Fruit fly (Drosophila melanogaster) whole organism, embryonic: Measurements from ENCODE around the gene CG32278.

Experiments
- Atf-2 ChIP-seq: fragments of 200-800 bp; sonication (Bioruptor generic); optimal IDR thresholded peaks from 2 replicates; lab custom pipeline; 2016; ENCODE audit warnings: missing biosample characterization, missing genetic modification characterization
- Atf6 ChIP-seq: fragments of 200-800 bp; sonication (Bioruptor generic); IDR thresholded peaks from 2 replicates; pipeline ENCODE4 v1.3.6; 2022; ENCODE audit warnings: missing biosample characterization, missing genetic modification characterization
- Bgb ChIP-seq: fragments of 200-800 bp; sonication (Bioruptor generic); IDR thresholded peaks from 2 replicates; pipeline ENCODE4 v1.3.6; 2022; ENCODE audit warnings: missing biosample characterization, missing genetic modification characterization; ENCODE audit not compliant: partially characterized antibody
- CG13287 ChIP-seq: fragments of 200-800 bp; sonication (Bioruptor generic); IDR thresholded peaks from 2 replicates; pipeline ENCODE4 v1.3.6; 2022; ENCODE audit warnings: missing biosample characterization, missing genetic modification characterization; ENCODE audit not compliant: partially characterized antibody
- CG13624 ChIP-seq: fragments of 200-800 bp; sonication (Bioruptor generic); optimal IDR thresholded peaks from 2 replicates; lab custom pipeline; 2016; ENCODE audit warnings: missing biosample characterization, missing genetic modification characterization
- CG14050 ChIP-seq: fragments of 200-800 bp; sonication (Bioruptor generic); IDR thresholded peaks from 3 replicates; pipeline ENCODE4 v1.3.6; 2022; ENCODE audit warnings: missing biosample characterization, missing genetic modification characterization
- CG17912 ChIP-seq: fragments of 200-800 bp; sonication (Bioruptor generic); optimal IDR thresholded peaks from 2 replicates; lab custom pipeline; 2018; ENCODE audit warnings: missing biosample characterization, mild to moderate bottlenecking, missing genetic modification characterization
- CG34376 ChIP-seq: fragments of 200-800 bp; sonication (Bioruptor generic); optimal IDR thresholded peaks from 2 replicates; lab custom pipeline; 2018; ENCODE audit warnings: missing biosample characterization, mild to moderate bottlenecking, missing genetic modification characterization
- CG3995 ChIP-seq: fragments of 200-800 bp; sonication (Bioruptor generic); optimal IDR thresholded peaks from 3 replicates; lab custom pipeline; 2016; ENCODE audit warnings: missing biosample characterization, missing genetic modification characterization
- CG4360 ChIP-seq: fragments of 200-800 bp; sonication (Bioruptor generic); IDR thresholded peaks from 2 replicates; pipeline ENCODE4 v1.3.6; 2022; ENCODE audit warnings: missing biosample characterization, missing genetic modification characterization
- CG5180 ChIP-seq: fragments of 200-800 bp; sonication (Bioruptor generic); optimal IDR thresholded peaks from 3 replicates; lab custom pipeline; 2017; ENCODE audit warnings: missing biosample characterization, missing genetic modification characterization, mild to moderate bottlenecking, moderate library complexity, missing genetic modification reagents
- CG6765 ChIP-seq: fragments of 200-800 bp; sonication (Bioruptor generic); optimal IDR thresholded peaks from 3 replicates; lab custom pipeline; 2017; ENCODE audit warnings: missing biosample characterization, mild to moderate bottlenecking, missing genetic modification characterization
- CG9932 ChIP-seq: fragments of 200-800 bp; sonication (Bioruptor generic); IDR thresholded peaks from 2 replicates; pipeline ENCODE4 v1.3.6; 2022; ENCODE audit warnings: missing biosample characterization, missing genetic modification characterization
- Dbx ChIP-seq: fragments of 200-800 bp; sonication (Bioruptor generic); IDR thresholded peaks from 3 replicates; pipeline ENCODE4 v1.3.6; 2022; ENCODE audit warnings: missing biosample characterization, missing genetic modification characterization
- Doc2 ChIP-seq: fragments of 200-800 bp; sonication (Bioruptor generic); IDR thresholded peaks from 2 replicates; pipeline ENCODE4 v1.3.6; 2022; ENCODE audit warnings: missing biosample characterization, missing genetic modification characterization
- Fer1 ChIP-seq: fragments of 200-800 bp; sonication (Bioruptor generic); optimal IDR thresholded peaks from 2 replicates; lab custom pipeline; 2017; ENCODE audit warnings: missing biosample characterization, mild to moderate bottlenecking, missing genetic modification characterization
- HLH3B ChIP-seq: fragments of 200-800 bp; sonication (Bioruptor generic); IDR thresholded peaks from 2 replicates; pipeline ENCODE4 v1.3.6; 2022; ENCODE audit warnings: missing biosample characterization, missing genetic modification characterization
- Med ChIP-seq: fragments of 200-800 bp; sonication (Bioruptor generic); peaks from one replicate; lab custom pipeline; 2016; ENCODE audit warnings: missing biosample characterization, missing genetic modification characterization, mild to moderate bottlenecking, inconsistent platforms, moderate library complexity
- NFAT ChIP-seq: fragments of 200-800 bp; sonication (Bioruptor generic); IDR thresholded peaks from 2 replicates; pipeline ENCODE4 v1.3.6; 2022; ENCODE audit warnings: missing biosample characterization, missing genetic modification characterization
- Rfx ChIP-seq: fragments of 200-800 bp; sonication (Bioruptor generic); IDR thresholded peaks from 2 replicates; pipeline ENCODE4 v1.3.6; 2022; ENCODE audit warnings: missing biosample characterization, missing genetic modification characterization
- abd-A ChIP-seq: fragments of 200-800 bp; sonication (Bioruptor generic); optimal IDR thresholded peaks from 3 replicates; lab custom pipeline; 2019; ENCODE audit warnings: missing biosample characterization, mild to moderate bottlenecking, missing genetic modification characterization, moderate library complexity
- ase ChIP-seq: fragments of 200-800 bp; sonication (Bioruptor generic); IDR thresholded peaks from 3 replicates; pipeline ENCODE4 v1.3.6; 2022; ENCODE audit warnings: missing biosample characterization, missing genetic modification characterization
- ash1 ChIP-seq: fragments of 200-800 bp; sonication (Bioruptor generic); optimal IDR thresholded peaks from 2 replicates; lab custom pipeline; 2018; ENCODE audit warnings: missing biosample characterization, mild to moderate bottlenecking, missing genetic modification characterization
- az2 ChIP-seq: fragments of 200-800 bp; sonication (Bioruptor generic); optimal IDR thresholded peaks from 3 replicates; lab custom pipeline; 2016; ENCODE audit warnings: missing biosample characterization, missing genetic modification characterization
- bbx ChIP-seq: fragments of 200-800 bp; sonication (Bioruptor generic); IDR thresholded peaks from 2 replicates; pipeline ENCODE4 v1.3.6; 2022; ENCODE audit warnings: missing biosample characterization, missing genetic modification characterization; ENCODE audit not compliant: partially characterized antibody
- cg ChIP-seq: fragments of 200-800 bp; sonication (Bioruptor generic); optimal IDR thresholded peaks from 3 replicates; lab custom pipeline; 2019; ENCODE audit warnings: missing biosample characterization, mild to moderate bottlenecking, missing genetic modification characterization, moderate library complexity
- ci ChIP-seq: fragments of 200-800 bp; sonication (Bioruptor generic); IDR thresholded peaks from 3 replicates; pipeline ENCODE4 v1.3.6; 2022; ENCODE audit warnings: missing biosample characterization, missing genetic modification characterization
- crc ChIP-seq: fragments of 200-800 bp; sonication (Bioruptor generic); optimal IDR thresholded peaks from 2 replicates; lab custom pipeline; 2016; ENCODE audit warnings: missing biosample characterization, missing genetic modification characterization
- crol ChIP-seq: fragments of 200-800 bp; sonication (Bioruptor generic); IDR thresholded peaks from 2 replicates; pipeline ENCODE4 v1.3.6; 2022; ENCODE audit warnings: missing biosample characterization, missing genetic modification characterization
- fd3F ChIP-seq: fragments of 200-800 bp; sonication (Bioruptor generic); optimal IDR thresholded peaks from 2 replicates; lab custom pipeline; 2018; ENCODE audit warnings: missing biosample characterization, mild to moderate bottlenecking, missing genetic modification characterization, moderate library complexity
- insv ChIP-seq, 2 experiments: fragments of 200-800 bp; sonication (Bioruptor generic); optimal IDR thresholded peaks; 3 replicates each; lab custom pipeline; 2016 to 2018; ENCODE audit warnings: missing biosample characterization in 2 of 2, missing genetic modification characterization in 2 of 2
- inv ChIP-seq: fragments of 200-800 bp; sonication (Bioruptor generic); IDR thresholded peaks from 2 replicates; pipeline ENCODE4 v1.3.6; 2022; ENCODE audit warnings: missing biosample characterization, missing genetic modification characterization; ENCODE audit not compliant: partially characterized antibody
- kay ChIP-seq: fragments of 200-800 bp; sonication (Bioruptor generic); optimal IDR thresholded peaks from 2 replicates; lab custom pipeline; 2016; ENCODE audit warnings: missing biosample characterization, missing genetic modification characterization
- klu ChIP-seq: fragments of 200-800 bp; sonication (Bioruptor generic); IDR thresholded peaks from 2 replicates; pipeline ENCODE4 v1.3.6; 2022; ENCODE audit warnings: missing biosample characterization, missing genetic modification characterization
- nom ChIP-seq: fragments of 200-800 bp; sonication (Bioruptor generic); optimal IDR thresholded peaks from 2 replicates; lab custom pipeline; 2017; ENCODE audit warnings: missing biosample characterization, missing genetic modification characterization, mild to moderate bottlenecking, moderate library complexity, missing genetic modification reagents
- onecut ChIP-seq: fragments of 200-800 bp; sonication (Bioruptor generic); IDR thresholded peaks from 2 replicates; pipeline ENCODE4 v1.3.6; 2022; ENCODE audit warnings: missing biosample characterization, missing genetic modification characterization
- phol ChIP-seq: fragments of 200-800 bp; sonication (Bioruptor generic); optimal IDR thresholded peaks from 3 replicates; lab custom pipeline; 2018; ENCODE audit warnings: missing biosample characterization, mild to moderate bottlenecking, missing genetic modification characterization, moderate library complexity
- ranshi ChIP-seq: fragments of 200-800 bp; sonication (Bioruptor generic); IDR thresholded peaks from 2 replicates; pipeline ENCODE4 v1.3.6; 2022; ENCODE audit warnings: missing biosample characterization, missing genetic modification characterization
- sr ChIP-seq: fragments of 200-800 bp; sonication (Bioruptor generic); IDR thresholded peaks from 3 replicates; pipeline ENCODE4 v1.3.6; 2022; ENCODE audit warnings: missing biosample characterization, missing genetic modification characterization
- sug ChIP-seq: fragments of 200-800 bp; optimal IDR thresholded peaks from 2 replicates; lab custom pipeline; 2019; ENCODE audit warnings: missing biosample characterization, mild to moderate bottlenecking, missing genetic modification characterization, moderate library complexity
- unc-4 ChIP-seq: fragments of 200-800 bp; sonication (Bioruptor generic); IDR thresholded peaks from 2 replicates; pipeline ENCODE4 v1.3.6; 2022; ENCODE audit warnings: missing biosample characterization, missing genetic modification characterization; ENCODE audit not compliant: partially characterized antibody
- wdn ChIP-seq: fragments of 200-800 bp; sonication (Bioruptor generic); IDR thresholded peaks from 2 replicates; pipeline ENCODE4 v1.3.6; 2022; ENCODE audit warnings: missing biosample characterization, missing genetic modification characterization
- zfh1 ChIP-seq: fragments of 200-800 bp; sonication (Bioruptor generic); IDR thresholded peaks from 3 replicates; pipeline ENCODE4 v1.3.6; 2022; ENCODE audit warnings: missing biosample characterization, missing genetic modification characterization

The CG32278 gene

DNA sequence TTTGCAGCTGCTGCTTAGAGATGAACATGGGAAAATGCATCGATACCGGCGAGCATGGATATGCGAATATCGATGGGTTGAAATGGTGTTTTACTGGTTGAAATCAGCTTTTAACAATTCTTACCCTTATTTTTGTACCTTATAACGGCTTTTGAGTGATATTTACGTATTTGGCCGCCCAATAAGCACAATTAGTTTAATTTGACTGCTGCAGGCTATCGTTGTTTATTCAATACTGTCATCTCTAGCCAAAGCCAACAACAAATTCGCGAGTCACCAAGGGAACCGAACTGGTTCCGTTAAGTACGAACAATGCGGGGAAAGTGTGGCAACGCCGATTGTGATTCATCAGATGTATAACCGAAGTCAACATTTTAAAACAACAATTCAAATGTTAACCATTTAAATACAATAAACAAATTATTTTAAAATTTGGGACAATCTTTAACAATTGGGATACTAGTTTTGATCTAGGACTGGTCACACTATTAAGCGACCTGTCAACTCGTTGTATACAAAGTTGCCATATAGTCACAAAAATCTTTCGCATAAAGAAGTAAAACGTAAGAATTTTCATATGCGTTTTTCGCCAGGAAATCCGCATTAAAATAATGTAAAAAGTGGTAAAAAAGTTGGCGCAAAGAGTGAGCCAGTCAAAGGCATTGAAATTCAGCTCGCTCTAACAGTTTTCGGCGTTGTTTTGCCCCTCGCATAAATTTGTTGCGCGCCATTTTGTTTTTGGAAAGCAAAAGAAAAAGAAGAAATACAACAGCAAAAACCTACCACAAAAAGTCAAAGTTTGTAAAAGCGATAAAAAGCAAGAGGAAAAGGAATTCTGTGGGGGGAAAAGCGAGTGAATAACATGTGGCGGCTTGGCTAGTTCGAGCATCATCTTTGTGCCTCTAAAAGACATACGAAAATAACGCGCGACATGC, 20.7 kb upstream of the CG32278 start, which contains the start of the genes Usp5 and BtbVII (continued):
- TF ChIP-seq NFAT (peak; percentile 67), HLH3B (GFP tag; lab: Robert Waterston, UW) (0 out of 2 replicates have a peak, but pooled peaks have one; percentile 14), ash1 (GFP tag; lab: Kevin White, UChicago) (no peak), CG14050 (GFP tag; lab: Robert Waterston, UW) (no peak), insv (GFP tag; optimal IDR thresholded peaks at IDR 0.05; lab: Kevin White, UChicago) (peak in 1 of 2 experiments; percentile 11), bbx (GFP tag; lab: Robert Waterston, UW) (peak; percentile 91), wdn (GFP tag; lab: Robert Waterston, UW) (0 out of 2 replicates have a peak, but pooled peaks have one; percentile 16), fd3F (GFP tag; lab: Kevin White, UChicago) (peak; percentile 36), crc (GFP tag; lab: Kevin White, UChicago) (peak; percentile 22)

DNA sequence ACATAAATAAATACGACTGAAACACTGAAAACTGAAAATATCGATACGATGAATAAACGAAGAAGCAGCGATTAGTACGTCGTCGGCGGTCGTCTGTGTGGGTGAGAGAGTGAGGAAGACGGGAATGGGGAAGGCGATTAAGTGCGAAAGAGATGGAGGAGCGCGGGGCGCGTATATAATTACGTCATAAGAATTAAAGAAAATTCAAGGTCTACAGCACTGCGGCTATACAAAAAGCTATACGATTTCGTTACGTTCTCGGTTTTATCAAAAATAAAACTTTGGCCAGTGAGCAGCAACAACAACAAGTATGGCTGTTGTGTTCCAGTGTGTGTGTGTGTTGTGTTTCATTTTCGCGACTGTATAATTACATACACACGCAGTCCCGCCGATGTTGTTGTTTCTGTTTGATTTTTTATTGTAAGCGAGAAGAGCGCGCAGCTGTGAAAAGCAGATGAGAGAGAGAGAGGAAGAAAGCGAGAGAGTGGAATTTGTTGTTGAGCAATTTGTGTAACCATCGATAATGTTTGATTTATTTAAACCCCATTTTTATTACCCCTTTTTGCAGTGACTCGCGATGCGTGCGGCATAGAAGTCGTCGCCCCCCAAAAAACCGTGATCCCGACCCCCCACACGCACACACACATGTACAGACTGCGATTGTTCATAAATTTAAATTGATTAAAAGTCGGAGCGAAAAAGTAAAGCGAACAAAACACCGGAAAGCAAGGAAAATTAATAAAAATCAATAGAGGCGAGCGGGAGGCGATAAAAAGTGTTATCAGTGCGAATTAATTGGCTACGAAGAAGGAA, 19.8 kb upstream of the CG32278 start:
- TF ChIP-seq CG3995 (GFP tag; lab: Kevin White, UChicago) (peak; percentile 38), CG34376 (GFP tag; lab: Kevin White, UChicago) (peak; percentile 96), Atf6 (GFP tag; lab: Robert Waterston, UW) (peak; percentile 51; the same call in 1 of the 2 replicates), sug (peak; percentile 99), Bgb (peak; percentile 52; the same call in 1 of the 2 replicates), klu (GFP tag; lab: Robert Waterston, UW) (0 out of 2 replicates have a peak, but pooled peaks have one; percentile 15), Fer1 (GFP tag; lab: Kevin White, UChicago) (peak; percentile 71), kay (GFP tag; lab: Kevin White, UChicago) (peak; percentile 8), fd3F (GFP tag; lab: Kevin White, UChicago) (no peak), onecut (GFP tag; lab: Robert Waterston, UW) (peak; percentile 34), CG4360 (peak; percentile 86), ranshi (peak; percentile 23; the same call in 1 of the 2 replicates), ase (GFP tag; lab: Robert Waterston, UW) (no peak), unc-4 (peak; percentile 42), Med (peak; percentile 12), crol (GFP tag; lab: Robert Waterston, UW) (peak; percentile 92), inv (no peak), CG13287 (GFP tag; lab: Robert Waterston, UW) (peak; percentile 46; the same call in 1 of the 2 replicates), CG9932 (GFP tag; lab: Robert Waterston, UW) (peak; percentile 13; the same call in 1 of the 2 replicates), CG17912 (GFP tag; lab: Kevin White, UChicago) (peak; percentile 23), CG5180 (GFP tag; lab: Kevin White, UChicago) (no peak), Atf-2 (GFP tag; lab: Kevin White, UChicago) (no peak), abd-A (tag; lab: Kevin White, UChicago) (peak; percentile 99), CG6765 (GFP tag; lab: Kevin White, UChicago) (peak; percentile 3), Doc2 (GFP tag; lab: Robert Waterston, UW) (no peak), sr (GFP tag; lab: Robert Waterston, UW) (peak; percentile 86), zfh1 (GFP tag; lab: Robert Waterston, UW) (0 out of 3 replicates have a peak, but pooled peaks have one; percentile 32), Dbx (GFP tag; lab: Robert Waterston, UW) (peak; percentile 33; the same call in 1 of the 3 replicates), CG13624 (GFP tag; lab: Kevin White, UChicago) (peak; percentile 72), nom (GFP tag; lab: Kevin White, UChicago) (peak; percentile 25), bbx (GFP tag; lab: Robert Waterston, UW) (peak; percentile 24; the same call in 1 of the 2 replicates), Rfx (GFP tag; lab: Robert Waterston, UW) (peak; percentile 27; the same call in 1 of the 2 replicates), az2 (GFP tag; lab: Kevin White, UChicago) (no peak), phol (tag; lab: Kevin White, UChicago) (no peak), cg (GFP tag; lab: Kevin White, UChicago) (peak; percentile 93), ci (GFP tag; lab: Robert Waterston, UW) (0 out of 3 replicates have a peak, but pooled peaks have one; percentile 12)
